Worm (Caenorhabditis elegans) whole organism, L1 larva: ENCODE data around the gene F26H11.4.

Experiments
- Y116A8C.19 ChIP-seq: sonication (generic microtip); optimal IDR thresholded peaks from 2 replicates; lab custom pipeline; 2016; ENCODE audit warnings: missing compliant biosample characterization, missing genetic modification characterization, borderline replicate concordance
- aly-2 ChIP-seq: fragments of 150-350 bp; optimal IDR thresholded peaks from 2 replicates; lab custom pipeline; 2014; ENCODE audit warnings: missing biosample characterization, missing genetic modification characterization
- ama-1 ChIP-seq: fragments of 150-350 bp; optimal IDR thresholded peaks from 2 replicates; lab custom pipeline; 2014
- blmp-1 ChIP-seq: fragments of 150-350 bp; optimal IDR thresholded peaks from 2 replicates; lab custom pipeline; 2014; ENCODE audit warnings: missing biosample characterization, missing genetic modification characterization
- ceh-82 ChIP-seq, 3 experiments: fragments of 150-350 bp in 1 of 3; sonication (generic microtip) in 2 of 3; optimal IDR thresholded peaks; 2 replicates each; lab custom pipeline; 2014 to 2017; ENCODE audit warnings: missing biosample characterization in 3 of 3, missing genetic modification characterization in 3 of 3
- ces-1 ChIP-seq: fragments of 150-350 bp; optimal IDR thresholded peaks from 2 replicates; lab custom pipeline; 2014; ENCODE audit warnings: missing biosample characterization, missing genetic modification reagents, missing genetic modification characterization
- fos-1 ChIP-seq: fragments of 150-350 bp; optimal IDR thresholded peaks from 2 replicates; lab custom pipeline; 2014; ENCODE audit warnings: missing biosample characterization, missing genetic modification characterization
- mdl-1 ChIP-seq, 2 experiments: fragments of 150-350 bp; optimal IDR thresholded peaks; 2 replicates each; lab custom pipeline; 2014 to 2017; ENCODE audit warnings: missing biosample characterization in 2 of 2, missing genetic modification characterization in 2 of 2, inconsistent platforms in 1 of 2
- mep-1 ChIP-seq: fragments of 150-350 bp; optimal IDR thresholded peaks from 2 replicates; lab custom pipeline; 2014; ENCODE audit warnings: missing biosample characterization, missing genetic modification characterization
- nhr-237 ChIP-seq: fragments of 150-350 bp; optimal IDR thresholded peaks from 2 replicates; lab custom pipeline; 2014; ENCODE audit warnings: missing biosample characterization, missing genetic modification characterization
- nhr-77 ChIP-seq: fragments of 150-350 bp; optimal IDR thresholded peaks from 2 replicates; lab custom pipeline; 2014; ENCODE audit warnings: missing biosample characterization, missing genetic modification characterization
- skn-1 ChIP-seq: fragments of 150-350 bp; optimal IDR thresholded peaks from 2 replicates; lab custom pipeline; 2014; ENCODE audit warnings: missing biosample characterization, missing genetic modification characterization
- unc-62 ChIP-seq: fragments of 150-350 bp; optimal IDR thresholded peaks from 2 replicates; lab custom pipeline; 2014; ENCODE audit warnings: missing biosample characterization, missing genetic modification reagents, missing genetic modification characterization

DNA sequence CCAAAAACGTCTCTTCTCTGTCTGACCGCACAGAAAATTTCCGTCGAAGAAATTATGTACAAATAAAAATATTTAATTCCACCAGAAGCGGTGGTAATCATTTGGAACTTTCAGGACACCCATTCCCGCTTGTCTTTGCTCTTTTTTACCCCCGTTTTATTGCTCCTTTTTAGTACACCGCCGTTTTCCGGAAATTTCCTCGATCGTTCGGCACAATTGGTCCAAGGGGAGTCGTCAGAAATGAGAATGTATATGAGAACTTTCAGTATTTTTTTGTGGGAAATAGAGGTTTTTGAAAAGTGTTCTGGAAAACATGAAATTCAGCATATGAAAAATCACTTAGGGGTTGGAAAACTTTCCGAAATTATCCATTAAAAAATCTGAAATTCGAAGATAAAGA, 27.6 kb upstream of the F26H11.4 start:
- TF ChIP-seq blmp-1 (tag; lab: Kevin White, UChicago), result no peak
- TF ChIP-seq unc-62 (GFP tag; lab: Kevin White, UChicago), result no peak
- no peak for TF ChIP-seq nhr-237
- no peak for TF ChIP-seq mep-1 (tag; lab: Kevin White, UChicago)
- no peak for TF ChIP-seq ceh-82 (tag; optimal IDR thresholded peaks at IDR 0.05; lab: Kevin White, UChicago)
- TF ChIP-seq ama-1, result no peak
- TF ChIP-seq skn-1 (tag; lab: Kevin White, UChicago), result no peak
- TF ChIP-seq mdl-1 (tag; optimal IDR thresholded peaks at IDR 0.05; lab: Kevin White, UChicago), result no peak
- no peak for TF ChIP-seq aly-2 (tag; lab: Kevin White, UChicago)
- no peak for TF ChIP-seq ces-1 (GFP tag; lab: Kevin White, UChicago)
- TF ChIP-seq Y116A8C.19 (tag; lab: Kevin White, UChicago), result no peak
- TF ChIP-seq fos-1 (tag; lab: Kevin White, UChicago), result no peak
- no peak for TF ChIP-seq nhr-77
